Fruit fly (Drosophila melanogaster) whole organism, embryonic: Measurements from ENCODE around the gene mRpS11.

Experiments
- Aef1 ChIP-seq: fragments of 200-800 bp; sonication (Bioruptor generic); IDR thresholded peaks from 3 replicates; pipeline ENCODE4 v1.3.6; 2022; ENCODE audit warnings: missing biosample characterization, missing genetic modification characterization
- C15 ChIP-seq: fragments of 200-800 bp; sonication (Bioruptor generic); IDR thresholded peaks from 3 replicates; pipeline ENCODE4 v1.3.6; 2022; ENCODE audit warnings: missing biosample characterization, missing genetic modification characterization
- CG10209 ChIP-seq: fragments of 200-800 bp; sonication (Bioruptor generic); optimal IDR thresholded peaks from 3 replicates; lab custom pipeline; 2017; ENCODE audit warnings: missing biosample characterization, mild to moderate bottlenecking, missing genetic modification characterization, missing genetic modification reagents
- CG11504 ChIP-seq: fragments of 200-800 bp; sonication (Bioruptor generic); optimal IDR thresholded peaks from 3 replicates; lab custom pipeline; 2019; ENCODE audit warnings: missing biosample characterization, mild to moderate bottlenecking, missing genetic modification characterization, moderate library complexity
- CG12104 ChIP-seq: fragments of 200-800 bp; sonication (Bioruptor generic); optimal IDR thresholded peaks from 3 replicates; lab custom pipeline; 2016; ENCODE audit warnings: missing biosample characterization, missing genetic modification characterization
- CG12299 ChIP-seq: fragments of 200-800 bp; sonication (Bioruptor generic); optimal IDR thresholded peaks from 2 replicates; lab custom pipeline; 2018; ENCODE audit warnings: missing biosample characterization, mild to moderate bottlenecking, missing genetic modification characterization
- CG14860 ChIP-seq: fragments of 200-800 bp; sonication (Bioruptor generic); IDR thresholded peaks from 3 replicates; pipeline ENCODE4 v1.3.6; 2022; ENCODE audit warnings: missing biosample characterization, missing genetic modification characterization; ENCODE audit not compliant: partially characterized antibody
- CG1602 ChIP-seq: fragments of 200-800 bp; sonication (Bioruptor generic); optimal IDR thresholded peaks from 3 replicates; lab custom pipeline; 2016; ENCODE audit warnings: missing biosample characterization, missing genetic modification characterization
- CG16813 ChIP-seq: fragments of 200-800 bp; sonication (Bioruptor generic); IDR thresholded peaks from 3 replicates; pipeline ENCODE4 v1.3.6; 2022; ENCODE audit warnings: missing biosample characterization, missing genetic modification characterization; ENCODE audit not compliant: partially characterized antibody
- CG2199 ChIP-seq: fragments of 200-800 bp; sonication (Bioruptor generic); IDR thresholded peaks from 3 replicates; pipeline ENCODE4 v1.3.6; 2022; ENCODE audit warnings: missing biosample characterization, missing genetic modification characterization
- CG32767 ChIP-seq: fragments of 200-800 bp; sonication (Bioruptor generic); IDR thresholded peaks from 2 replicates; pipeline ENCODE4 v1.3.6; 2022; ENCODE audit warnings: missing biosample characterization, missing genetic modification characterization
- CG34422 ChIP-seq: fragments of 200-800 bp; sonication (Bioruptor generic); IDR thresholded peaks from 3 replicates; pipeline ENCODE4 v1.3.6; 2022; ENCODE audit warnings: missing biosample characterization, missing genetic modification characterization
- CG4282 ChIP-seq: fragments of 200-800 bp; sonication (Bioruptor generic); optimal IDR thresholded peaks from 2 replicates; lab custom pipeline; 2016; ENCODE audit warnings: missing biosample characterization, missing genetic modification characterization
- CHES-1-like ChIP-seq: fragments of 200-800 bp; sonication (Bioruptor generic); optimal IDR thresholded peaks from 2 replicates; lab custom pipeline; 2016; ENCODE audit warnings: missing biosample characterization, missing genetic modification characterization
- Dll ChIP-seq: fragments of 200-800 bp; sonication (Bioruptor generic); IDR thresholded peaks from 4 replicates; pipeline ENCODE4 v1.3.6; 2022; ENCODE audit warnings: missing biosample characterization, missing genetic modification characterization; ENCODE audit not compliant: partially characterized antibody
- Dref ChIP-seq: fragments of 200-800 bp; sonication (Bioruptor generic); IDR thresholded peaks from 2 replicates; pipeline ENCODE4 v1.3.6; 2022; ENCODE audit warnings: missing biosample characterization, missing genetic modification characterization
- ERR ChIP-seq: fragments of 200-800 bp; sonication (Bioruptor generic); optimal IDR thresholded peaks from 2 replicates; lab custom pipeline; 2016; ENCODE audit warnings: missing biosample characterization, missing genetic modification characterization
- MESR4 ChIP-seq: fragments of 200-800 bp; sonication (Bioruptor generic); optimal IDR thresholded peaks from 2 replicates; lab custom pipeline; 2018; ENCODE audit warnings: missing biosample characterization, mild to moderate bottlenecking, missing genetic modification characterization, moderate library complexity
- Poxn ChIP-seq: fragments of 200-800 bp; sonication (Bioruptor generic); IDR thresholded peaks from 2 replicates; pipeline ENCODE4 v1.3.6; 2022; ENCODE audit warnings: missing biosample characterization, missing genetic modification characterization
- Sox100B ChIP-seq: fragments of 200-800 bp; sonication (Bioruptor generic); optimal IDR thresholded peaks from 3 replicates; lab custom pipeline; 2018; ENCODE audit warnings: missing biosample characterization, mild to moderate bottlenecking, missing genetic modification characterization
- Xbp1 ChIP-seq: fragments of 200-800 bp; sonication (Bioruptor generic); optimal IDR thresholded peaks from 3 replicates; lab custom pipeline; 2016; ENCODE audit warnings: missing biosample characterization, mild to moderate bottlenecking, missing genetic modification characterization
- bigmax ChIP-seq: fragments of 200-800 bp; sonication (Bioruptor generic); optimal IDR thresholded peaks from 2 replicates; lab custom pipeline; 2018; ENCODE audit warnings: missing biosample characterization, mild to moderate bottlenecking, missing genetic modification characterization
- btn ChIP-seq: fragments of 200-800 bp; sonication (Bioruptor generic); optimal IDR thresholded peaks from 2 replicates; lab custom pipeline; 2016; ENCODE audit warnings: missing biosample characterization, missing genetic modification characterization
- cato ChIP-seq: fragments of 200-800 bp; sonication (Bioruptor generic); optimal IDR thresholded peaks from 2 replicates; lab custom pipeline; 2016; ENCODE audit warnings: missing biosample characterization, missing genetic modification characterization, borderline replicate concordance
- dmrt11E ChIP-seq: fragments of 200-800 bp; sonication (Bioruptor generic); optimal IDR thresholded peaks from 3 replicates; lab custom pipeline; 2018; ENCODE audit warnings: missing biosample characterization, mild to moderate bottlenecking, missing genetic modification characterization, moderate library complexity
- eve ChIP-seq, 2 experiments: fragments of >200 bp; optimal IDR thresholded peaks; 2 replicates each; lab custom pipeline; 2017; ENCODE audit warnings: missing biosample characterization in 2 of 2, missing genetic modification characterization in 2 of 2
- gem ChIP-seq: fragments of 200-800 bp; sonication (Bioruptor generic); optimal IDR thresholded peaks from 2 replicates; lab custom pipeline; 2019; ENCODE audit warnings: missing biosample characterization, mild to moderate bottlenecking, missing genetic modification characterization, moderate library complexity
- ind ChIP-seq: fragments of 200-800 bp; sonication (Bioruptor generic); optimal IDR thresholded peaks from 3 replicates; lab custom pipeline; 2016; ENCODE audit warnings: missing biosample characterization, missing genetic modification characterization
- lilli ChIP-seq: fragments of 200-800 bp; sonication (Bioruptor generic); optimal IDR thresholded peaks from 3 replicates; lab custom pipeline; 2016; ENCODE audit warnings: missing biosample characterization, missing genetic modification characterization
- lola ChIP-seq, 3 experiments: fragments of >200 bp in 2 of 3; fragments of 200-800 bp in 1 of 3; sonication (Bioruptor generic) in 1 of 3; optimal IDR thresholded peaks; 2 replicates each; lab custom pipeline; 2017 to 2019; ENCODE audit warnings: missing biosample characterization in 3 of 3, missing genetic modification characterization in 3 of 3, mild to moderate bottlenecking in 1 of 3, moderate library complexity in 1 of 3
- maf-S ChIP-seq: fragments of 200-800 bp; sonication (Bioruptor generic); optimal IDR thresholded peaks from 2 replicates; lab custom pipeline; 2016; ENCODE audit warnings: missing biosample characterization, missing genetic modification characterization
- mld ChIP-seq: fragments of 200-800 bp; sonication (Bioruptor generic); IDR thresholded peaks from 3 replicates; pipeline ENCODE4 v1.3.6; 2022; ENCODE audit warnings: missing biosample characterization, missing genetic modification characterization; ENCODE audit not compliant: partially characterized antibody
- odd ChIP-seq: fragments of 200-800 bp; sonication (Bioruptor generic); optimal IDR thresholded peaks from 2 replicates; lab custom pipeline; 2017; ENCODE audit warnings: missing biosample characterization, mild to moderate bottlenecking, missing genetic modification characterization
- pzg ChIP-seq: fragments of 200-800 bp; sonication (Bioruptor generic); optimal IDR thresholded peaks from 3 replicates; lab custom pipeline; 2018; ENCODE audit warnings: missing biosample characterization, mild to moderate bottlenecking, missing genetic modification characterization, moderate library complexity
- sens-2 ChIP-seq: fragments of 200-800 bp; sonication (Bioruptor generic); IDR thresholded peaks from 2 replicates; pipeline ENCODE4 v1.3.6; 2022; ENCODE audit warnings: missing biosample characterization, missing genetic modification characterization
- stwl ChIP-seq: fragments of 200-800 bp; sonication (Bioruptor generic); optimal IDR thresholded peaks from 3 replicates; lab custom pipeline; 2018; ENCODE audit warnings: missing biosample characterization, mild to moderate bottlenecking, missing genetic modification characterization, moderate library complexity
- tin ChIP-seq: fragments of 200-800 bp; sonication (Bioruptor generic); optimal IDR thresholded peaks from 3 replicates; lab custom pipeline; 2016; ENCODE audit warnings: missing biosample characterization, missing genetic modification characterization
- toy ChIP-seq: fragments of 200-800 bp; sonication (Bioruptor generic); IDR thresholded peaks from 2 replicates; pipeline ENCODE4 v1.3.6; 2022; ENCODE audit warnings: missing biosample characterization, missing genetic modification characterization
- wek ChIP-seq: fragments of 200-800 bp; sonication (Bioruptor generic); optimal IDR thresholded peaks from 3 replicates; lab custom pipeline; 2018; ENCODE audit warnings: missing biosample characterization, mild to moderate bottlenecking, missing genetic modification characterization, moderate library complexity

Gene mRpS11

dm6 chr3R:17056183-17056904, 16.2 kb upstream of the mRpS11 start (continued):
- TF ChIP-seq ERR (peak; percentile 45), CG14860 (GFP tag; lab: Robert Waterston, UW) (0 out of 3 replicates have a peak, but pooled peaks have one; percentile 33), btn (GFP tag; lab: Kevin White, UChicago) (no peak), Dref (GFP tag; lab: Robert Waterston, UW) (no peak), wek (no peak), CG10209 (GFP tag; lab: Kevin White, UChicago) (peak; percentile 95), eve (GFP tag; optimal IDR thresholded peaks at IDR 0.05; lab: Kevin White, UChicago) (no peak), sens-2 (no peak), CG34422 (GFP tag; lab: Robert Waterston, UW) (peak; percentile 63; the same call in 1 of the 3 replicates), CG1602 (GFP tag; lab: Kevin White, UChicago) (no peak), gem (tag; lab: Kevin White, UChicago) (no peak), CHES-1-like (GFP tag; lab: Kevin White, UChicago) (peak; percentile 37), Xbp1 (GFP tag; lab: Kevin White, UChicago) (no peak), MESR4 (GFP tag; lab: Kevin White, UChicago) (no peak), CG4282 (GFP tag; lab: Kevin White, UChicago) (no peak), ind (GFP tag; lab: Kevin White, UChicago) (no peak), Sox100B (GFP tag; lab: Kevin White, UChicago) (no peak), CG32767 (GFP tag; lab: Robert Waterston, UW) (peak; percentile 40; the same call in 1 of the 2 replicates), maf-S (GFP tag; lab: Kevin White, UChicago) (no peak), cato (GFP tag; lab: Kevin White, UChicago) (no peak), bigmax (GFP tag; lab: Kevin White, UChicago) (no peak), CG11504 (tag; lab: Kevin White, UChicago) (peak; percentile 80), C15 (GFP tag; lab: Robert Waterston, UW) (no peak), Dll (GFP tag; lab: Robert Waterston, UW) (0 out of 4 replicates have a peak, but pooled peaks have one; percentile 44), mld (peak; percentile 57; the same call in 1 of the 3 replicates), odd (GFP tag; lab: Kevin White, UChicago) (peak; percentile 34), CG2199 (GFP tag; lab: Robert Waterston, UW) (peak; percentile 73; the same call in 1 of the 3 replicates), CG12104 (GFP tag; lab: Kevin White, UChicago) (no peak), tin (GFP tag; lab: Kevin White, UChicago) (no peak), lilli (peak; percentile 23), stwl (tag; lab: Kevin White, UChicago) (no peak), lola (GFP tag; optimal IDR thresholded peaks at IDR 0.05; lab: Kevin White, UChicago) (peak in 1 of 3 experiments; percentile 69), CG16813 (GFP tag; lab: Robert Waterston, UW) (no peak), Aef1 (GFP tag; lab: Robert Waterston, UW) (peak; percentile 76), Poxn (GFP tag; lab: Robert Waterston, UW) (no peak), dmrt11E (no peak), toy (GFP tag; lab: Robert Waterston, UW) (no peak), pzg (GFP tag; lab: Kevin White, UChicago) (no peak), CG12299 (peak; percentile 45)
